Worm (Caenorhabditis elegans) whole organism, midembryonic: Measurements from ENCODE around the gene srg-32.

Experiments used
- flt-1 ChIP-seq: fragments of 200-800 bp; sonication (Bioruptor generic); IDR thresholded peaks from 2 replicates; pipeline ENCODE4 v1.3.6; 2022; ENCODE audit warnings: missing genetic modification characterization, missing compliant biosample characterization
- klf-2 ChIP-seq: fragments of 200-800 bp; sonication (Bioruptor generic); conservative IDR thresholded peaks from 2 replicates; pipeline ENCODE4 v1.3.6; 2022; ENCODE audit warnings: missing genetic modification reagents, missing genetic modification characterization, missing compliant biosample characterization
- med-1 ChIP-seq: sonication (generic microtip); optimal IDR thresholded peaks from 2 replicates; lab custom pipeline; 2017; ENCODE audit warnings: missing genetic modification characterization, mild to moderate bottlenecking, missing compliant biosample characterization, antibody characterized with exemption, missing genetic modification reagents; ENCODE audit not compliant: insufficient read depth
- ref-1 ChIP-seq: fragments of 200-800 bp; sonication (Bioruptor generic); conservative IDR thresholded peaks from 2 replicates; pipeline ENCODE4 v1.3.6; 2022; ENCODE audit warnings: missing genetic modification reagents, missing genetic modification characterization, missing compliant biosample characterization
- tab-1 ChIP-seq: fragments of 200-800 bp; sonication (Bioruptor generic); IDR thresholded peaks from 2 replicates; pipeline ENCODE4 v1.3.6; 2022; ENCODE audit warnings: missing genetic modification characterization, missing compliant biosample characterization
- ztf-23 ChIP-seq: fragments of 200-800 bp; sonication (Bioruptor generic); IDR thresholded peaks from 2 replicates; pipeline ENCODE4 v1.3.6; 2022; ENCODE audit warnings: missing genetic modification reagents, missing genetic modification characterization, missing compliant biosample characterization
- ztf-29 ChIP-seq: fragments of 200-800 bp; sonication (Bioruptor generic); IDR thresholded peaks from 2 replicates; pipeline ENCODE4 v1.3.6; 2022; ENCODE audit warnings: missing genetic modification reagents, missing genetic modification characterization, missing compliant biosample characterization

DNA sequence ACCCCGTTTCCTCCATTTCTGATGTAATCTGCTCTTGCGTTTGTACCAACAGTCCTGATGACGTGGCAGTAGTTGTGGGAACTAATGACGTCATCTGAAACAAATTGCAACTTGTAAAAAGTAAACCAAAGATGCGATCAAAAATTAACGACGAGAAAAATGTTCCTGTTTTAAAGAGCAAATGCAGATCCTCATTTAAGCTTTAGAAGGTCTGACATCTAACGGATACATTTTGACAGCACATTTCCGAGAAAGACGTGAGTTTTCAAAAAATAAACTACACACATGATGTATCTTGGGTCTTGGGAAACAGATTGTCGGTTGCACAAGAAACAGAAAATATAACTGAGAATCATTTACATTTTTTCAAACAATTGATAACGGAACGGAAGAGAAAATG lies 26.9 kb upstream of the srg-32 start, which contains the start of gene H09F14.1:
- no peak for TF ChIP-seq ref-1 (GFP tag; lab: Robert Waterston, UW)
- TF ChIP-seq tab-1, result no peak
- TF ChIP-seq flt-1, result no peak
- no peak for TF ChIP-seq ztf-23
- TF ChIP-seq med-1 (GFP tag; lab: Kevin White, UChicago), result no peak
- TF ChIP-seq ztf-29 (GFP tag; lab: Robert Waterston, UW), result no peak
- no peak for TF ChIP-seq klf-2 (GFP tag; lab: Robert Waterston, UW)
